Worm (Caenorhabditis elegans) whole organism, L1 larva: ENCODE results near the gene W05H9.4.

Experiments
- jun-1 ChIP-seq: fragments of 150-350 bp; optimal IDR thresholded peaks from 2 replicates; lab custom pipeline; 2014; ENCODE audit warnings: missing biosample characterization, missing genetic modification reagents, missing genetic modification characterization
- nhr-237 ChIP-seq: fragments of 150-350 bp; optimal IDR thresholded peaks from 2 replicates; lab custom pipeline; 2014; ENCODE audit warnings: missing biosample characterization, missing genetic modification characterization
- nhr-76 ChIP-seq: sonication (generic microtip); optimal IDR thresholded peaks from 2 replicates; lab custom pipeline; 2017; ENCODE audit warnings: missing biosample characterization, missing genetic modification characterization

DNA sequence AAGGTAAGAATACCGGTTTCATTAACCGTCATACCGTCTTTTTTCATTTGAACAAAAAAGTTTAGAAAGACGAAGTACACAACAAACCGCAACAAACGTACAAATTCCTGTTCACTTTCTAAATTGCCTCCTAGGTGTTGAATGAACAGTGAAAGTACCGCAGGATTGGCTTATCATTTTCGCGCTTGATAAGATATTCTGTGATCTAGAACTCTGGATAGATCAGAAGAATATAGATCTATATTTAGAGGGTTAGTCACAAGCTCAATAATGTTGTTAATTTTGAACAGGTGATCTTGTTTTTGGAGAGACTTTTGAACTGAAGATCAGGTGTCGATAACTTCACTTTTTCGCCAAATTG lies 8.8 kb upstream of the W05H9.4 start:
- TF ChIP-seq jun-1 (tag; lab: Kevin White, UChicago) (no peak), nhr-76 (tag; lab: Kevin White, UChicago) (no peak), nhr-237 (no peak)
